Worm (Caenorhabditis elegans): ENCODE data around the gene srx-34.

srx-34 gene

ce11 chrV:7138320-7138719, 18.3 kb upstream of the srx-34 start, which contains the start of gene str-112:
Gene str-112 (minus strand): TSS chrV:7138420.
- TF ChIP-seq unc-55 (GFP tag; optimal IDR thresholded peaks at IDR 0.05) (no peak), K09A11.1 (tag; optimal IDR thresholded peaks at IDR 0.05; ENCODE audit: insufficient read depth) (no peak), ahr-1 (tag; optimal IDR thresholded peaks at IDR 0.05) (no peak), lim-6 (tag; optimal IDR thresholded peaks at IDR 0.05) (no peak), pax-1 (tag; optimal IDR thresholded peaks at IDR 0.05) (no peak), syd-9 (tag; optimal IDR thresholded peaks at IDR 0.05) (no peak)

- TF ChIP-seq unc-3 (GFP tag; conservative IDR thresholded peaks at IDR 0.05) (no peak), unc-3 (tag; optimal IDR thresholded peaks at IDR 0.05) (no peak), ceh-19 (GFP tag; optimal IDR thresholded peaks at IDR 0.05) (no peak), tbx-7 (tag; optimal IDR thresholded peaks at IDR 0.05) (no peak)
Measured at ce11 chrV:7136859-7137258, 16.8 kb upstream of the srx-34 start.

ce11 chrV:7133963-7134362, 13.9 kb upstream of the srx-34 start, which contains the start of gene F10D2.16:
Gene F10D2.16 (plus strand): TSS chrV:7134263.
- TF ChIP-seq ets-4 (tag; optimal IDR thresholded peaks at IDR 0.05) (no peak), elt-2 (tag; optimal IDR thresholded peaks at IDR 0.05) (no peak), pha-4 (tag; optimal IDR thresholded peaks at IDR 0.05) (no peak), unc-55 (GFP tag; optimal IDR thresholded peaks at IDR 0.05) (no peak), ceh-14 (tag; optimal IDR thresholded peaks at IDR 0.05) (no peak), hlh-30 (tag; optimal IDR thresholded peaks at IDR 0.05; ENCODE audit: insufficient read depth) (no peak), nhr-232 (tag; optimal IDR thresholded peaks at IDR 0.05) (no peak), pqm-1 (tag; optimal IDR thresholded peaks at IDR 0.05) (no peak), ahr-1 (tag; optimal IDR thresholded peaks at IDR 0.05) (no peak), tbx-7 (tag; optimal IDR thresholded peaks at IDR 0.05) (no peak), ref-2 (tag; optimal IDR thresholded peaks at IDR 0.05) (no peak), fkh-6 (tag; optimal IDR thresholded peaks at IDR 0.05) (no peak), T23F11.4 (GFP tag; optimal IDR thresholded peaks at IDR 0.05) (no peak), lin-11 (tag; optimal IDR thresholded peaks at IDR 0.05) (no peak), nhr-11 (tag; optimal IDR thresholded peaks at IDR 0.05) (no peak), unc-42 (tag; optimal IDR thresholded peaks at IDR 0.05) (no peak), nfya-1 (tag; optimal IDR thresholded peaks at IDR 0.05) (no peak), hlh-6 (tag; optimal IDR thresholded peaks at IDR 0.05) (no peak)

- no peak for TF ChIP-seq C08G9.2 (tag; optimal IDR thresholded peaks at IDR 0.05)
Measured at ce11 chrV:7132248-7132647, 12.2 kb upstream of the srx-34 start, which contains the start of gene sre-10. Gene sre-10 (plus strand): TSS chrV:7132548.

ce11 chrV:7130974-7131373, 10.9 kb upstream of the srx-34 start, which contains the start of gene srx-36:
Gene srx-36 (minus strand): TSS chrV:7131074.
- TF ChIP-seq lim-6 (tag; optimal IDR thresholded peaks at IDR 0.05), result no peak
- no peak for TF ChIP-seq F13H6.1 (tag; optimal IDR thresholded peaks at IDR 0.05)
- no peak for TF ChIP-seq unc-42 (tag; optimal IDR thresholded peaks at IDR 0.05)
- no peak for TF ChIP-seq pros-1 (tag; optimal IDR thresholded peaks at IDR 0.05)
- no peak for TF ChIP-seq eyg-1 (tag; optimal IDR thresholded peaks at IDR 0.05)
- no peak for TF ChIP-seq pag-3 (tag; optimal IDR thresholded peaks at IDR 0.05; ENCODE audit: borderline replicate concordance)
- no peak for TF ChIP-seq ama-1 (optimal IDR thresholded peaks at IDR 0.05)
- no peak for TF ChIP-seq ttx-3 (tag; optimal IDR thresholded peaks at IDR 0.05)
- no peak for TF ChIP-seq pqm-1 (tag; optimal IDR thresholded peaks at IDR 0.05)
- no peak for TF ChIP-seq unc-3 (GFP tag; conservative IDR thresholded peaks at IDR 0.05)
- no peak for TF ChIP-seq unc-3 (tag; optimal IDR thresholded peaks at IDR 0.05)
- no peak for TF ChIP-seq tbx-2 (tag; optimal IDR thresholded peaks at IDR 0.05)
- no peak for TF ChIP-seq ceh-14 (tag; optimal IDR thresholded peaks at IDR 0.05)
- TF ChIP-seq madf-2 (tag; optimal IDR thresholded peaks at IDR 0.05), result no peak
- no peak for TF ChIP-seq sox-4 (tag; optimal IDR thresholded peaks at IDR 0.05)
- no peak for TF ChIP-seq hlh-30 (tag; optimal IDR thresholded peaks at IDR 0.05; ENCODE audit: insufficient read depth)
- TF ChIP-seq che-1 (tag; optimal IDR thresholded peaks at IDR 0.05), result no peak
- no peak for TF ChIP-seq K09A11.1 (tag; optimal IDR thresholded peaks at IDR 0.05; ENCODE audit: insufficient read depth)

All from whole organism, late embryonic.